Fruit fly (Drosophila melanogaster): ENCODE data around the gene Ugt36E1.

Gene Ugt36E1

dm6 chr2L:18826496-18827008, at the start of gene Ugt36E1:
Ugt36E1 (plus strand) TSS chr2L:18826770.
- TF ChIP-seq CTCF (optimal IDR thresholded peaks at IDR 0.05) (no peak), CG8478 (optimal IDR thresholded peaks at IDR 0.05) (no peak)

DNA sequence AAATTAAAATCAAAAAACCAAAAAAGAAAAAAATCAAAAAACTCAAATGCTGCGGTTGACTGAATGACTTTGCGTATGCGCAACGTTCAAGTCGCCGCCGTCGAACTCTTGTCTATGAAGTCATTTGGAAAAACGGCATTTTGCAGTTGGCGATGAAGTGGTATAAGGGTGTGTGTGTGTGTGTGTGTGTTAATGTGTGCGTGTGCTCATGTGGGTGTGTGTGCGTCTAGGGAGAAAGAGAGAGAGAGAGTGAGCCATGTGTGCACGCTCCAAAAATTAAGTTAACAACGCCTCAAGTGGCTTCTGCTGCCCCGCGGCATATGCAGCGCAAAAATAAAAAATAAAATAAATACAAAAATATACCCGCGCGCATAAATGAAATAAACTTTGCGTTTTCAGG, 49.1 kb upstream of the Ugt36E1 start:
- TF ChIP-seq CG8478 (optimal IDR thresholded peaks at IDR 0.05) (no peak), CTCF (optimal IDR thresholded peaks at IDR 0.05) (no peak)

dm6 chr2L:18780911-18781545, 45.5 kb upstream of the Ugt36E1 start:
- no peak for TF ChIP-seq CG8478 (optimal IDR thresholded peaks at IDR 0.05)
- no peak for TF ChIP-seq CTCF (optimal IDR thresholded peaks at IDR 0.05)

dm6 chr2L:18782212-18782825, 44.3 kb upstream of the Ugt36E1 start:
- TF ChIP-seq CTCF (optimal IDR thresholded peaks at IDR 0.05) (no peak), CG8478 (optimal IDR thresholded peaks at IDR 0.05) (no peak)

DNA sequence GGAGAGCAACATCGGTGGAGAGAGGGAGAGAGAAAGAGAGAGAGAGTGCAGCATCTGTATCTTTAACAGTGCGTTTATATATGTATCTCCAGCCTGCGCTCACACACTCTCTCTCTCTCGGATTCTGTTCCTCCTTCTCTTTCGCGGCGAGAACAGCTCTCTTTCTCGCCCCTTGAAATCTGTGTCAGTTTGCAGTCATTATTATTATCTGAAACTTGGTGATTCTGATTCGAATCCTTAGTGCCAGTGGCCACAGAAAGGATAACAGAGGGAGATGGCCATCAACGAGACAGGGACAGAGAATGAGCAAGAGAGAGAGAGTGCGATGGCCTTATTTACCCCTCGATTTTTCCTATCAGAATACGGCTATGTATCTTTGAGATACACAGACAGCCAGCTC, 43.6 kb upstream of the Ugt36E1 start:
- TF ChIP-seq CTCF (optimal IDR thresholded peaks at IDR 0.05): peak in 1 of 2 experiments; percentile 27
- TF ChIP-seq CG8478 (optimal IDR thresholded peaks at IDR 0.05): no peak

DNA sequence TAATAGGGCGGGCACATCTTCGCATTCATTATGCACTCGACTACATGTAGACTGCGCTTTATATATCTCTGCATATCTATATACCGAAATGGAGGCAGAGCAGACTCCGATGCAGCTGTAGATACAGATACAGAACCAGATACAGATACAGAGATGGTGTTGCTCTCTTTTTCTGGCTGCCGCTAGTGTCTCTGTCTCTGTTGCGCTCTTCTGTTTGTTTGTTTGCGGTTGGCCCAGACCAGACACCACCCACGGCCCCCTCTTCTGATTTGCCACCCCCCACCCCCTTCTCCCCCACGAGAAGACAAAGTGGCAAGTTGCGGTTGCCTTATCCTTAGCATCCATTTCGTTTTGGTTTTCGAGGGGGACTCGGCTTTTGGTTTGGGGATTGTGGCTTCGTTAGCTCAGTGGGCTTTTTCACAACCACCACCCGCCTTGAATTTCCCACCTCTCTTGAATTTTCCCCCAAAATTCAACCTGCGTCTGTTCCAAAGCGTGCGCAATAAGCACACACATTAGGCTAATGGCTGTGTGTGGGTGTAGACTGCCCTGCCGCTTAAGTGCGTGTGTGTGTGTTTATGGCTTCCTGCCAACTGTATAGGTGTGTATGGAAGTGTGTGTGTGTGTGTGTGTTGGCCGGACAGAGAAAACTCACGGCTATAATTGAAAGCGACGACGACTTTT, 43.1 kb upstream of the Ugt36E1 start:
- TF ChIP-seq CTCF (optimal IDR thresholded peaks at IDR 0.05): no peak
- TF ChIP-seq CG8478 (optimal IDR thresholded peaks at IDR 0.05): no peak

DNA sequence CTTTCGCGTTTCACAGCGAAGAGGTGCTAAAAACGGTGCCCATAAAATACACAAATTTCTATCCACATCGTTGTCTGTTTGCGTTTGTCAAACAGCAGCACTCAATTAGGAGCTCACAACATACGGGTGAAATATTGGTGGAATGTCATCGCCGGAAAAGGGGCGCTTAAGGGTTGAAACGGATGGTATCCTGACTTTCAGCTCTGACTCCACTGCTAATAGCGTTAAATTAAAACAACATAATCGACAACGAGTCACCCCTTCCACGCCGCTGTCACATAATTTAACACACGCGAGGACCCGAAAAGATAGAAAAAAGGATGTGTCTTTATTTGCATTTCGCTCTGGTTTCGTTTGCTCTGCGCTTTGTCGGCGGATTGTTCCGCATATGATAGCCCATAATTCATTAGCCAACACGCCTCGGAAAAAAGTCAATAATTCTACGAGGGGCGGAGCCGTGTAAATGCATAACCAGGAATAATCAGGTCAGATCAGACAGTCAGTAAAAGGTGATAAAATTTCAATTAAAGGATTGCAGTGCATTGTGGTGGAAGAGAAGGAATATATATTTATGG, 41.5 kb upstream of the Ugt36E1 start:
- no peak for TF ChIP-seq CG8478 (optimal IDR thresholded peaks at IDR 0.05)
- TF ChIP-seq CTCF (optimal IDR thresholded peaks at IDR 0.05): no peak

- no peak for TF ChIP-seq CTCF (optimal IDR thresholded peaks at IDR 0.05)
- no peak for TF ChIP-seq CG8478 (optimal IDR thresholded peaks at IDR 0.05)
Measured at dm6 chr2L:18787415-18787989, 39.1 kb upstream of the Ugt36E1 start.

DNA sequence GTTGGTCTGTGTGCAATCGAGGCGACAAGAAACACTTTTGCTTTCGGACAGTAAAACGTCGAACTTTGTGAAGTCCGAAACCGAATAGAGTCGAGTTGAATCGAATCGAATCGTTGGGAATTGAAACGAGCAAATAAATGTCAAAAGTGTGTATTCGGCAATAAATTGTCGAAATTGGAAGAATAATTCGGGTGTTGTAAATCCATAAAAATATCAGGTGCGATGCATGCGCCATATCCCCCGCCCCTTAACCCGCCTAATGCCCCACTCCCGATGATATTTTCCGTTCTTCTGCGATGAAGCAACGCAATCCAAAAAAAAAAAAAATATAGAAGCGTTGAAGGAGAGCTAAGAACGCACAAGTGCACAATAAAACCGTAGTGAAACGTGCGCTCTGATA, 37.6 kb upstream of the Ugt36E1 start:
- no peak for TF ChIP-seq CG8478 (optimal IDR thresholded peaks at IDR 0.05)
- TF ChIP-seq CTCF (optimal IDR thresholded peaks at IDR 0.05): no peak

- no peak for TF ChIP-seq CG8478 (optimal IDR thresholded peaks at IDR 0.05)
Measured at dm6 chr2L:18789773-18790385, 36.7 kb upstream of the Ugt36E1 start.

dm6 chr2L:18792806-18793205, 33.8 kb upstream of the Ugt36E1 start, which contains the start of gene ham:
ham (minus strand) TSS chr2L:18792906.
- TF ChIP-seq CG8478 (optimal IDR thresholded peaks at IDR 0.05): no peak
- TF ChIP-seq CTCF (optimal IDR thresholded peaks at IDR 0.05): no peak

- TF ChIP-seq CTCF (optimal IDR thresholded peaks at IDR 0.05) (no peak), CG8478 (optimal IDR thresholded peaks at IDR 0.05) (no peak)
Measured at dm6 chr2L:18793243-18793642, 33.3 kb upstream of the Ugt36E1 start.

dm6 chr2L:18795917-18796402, 30.6 kb upstream of the Ugt36E1 start:
- TF ChIP-seq CG8478 (optimal IDR thresholded peaks at IDR 0.05) (no peak), CTCF (optimal IDR thresholded peaks at IDR 0.05) (no peak)

DNA sequence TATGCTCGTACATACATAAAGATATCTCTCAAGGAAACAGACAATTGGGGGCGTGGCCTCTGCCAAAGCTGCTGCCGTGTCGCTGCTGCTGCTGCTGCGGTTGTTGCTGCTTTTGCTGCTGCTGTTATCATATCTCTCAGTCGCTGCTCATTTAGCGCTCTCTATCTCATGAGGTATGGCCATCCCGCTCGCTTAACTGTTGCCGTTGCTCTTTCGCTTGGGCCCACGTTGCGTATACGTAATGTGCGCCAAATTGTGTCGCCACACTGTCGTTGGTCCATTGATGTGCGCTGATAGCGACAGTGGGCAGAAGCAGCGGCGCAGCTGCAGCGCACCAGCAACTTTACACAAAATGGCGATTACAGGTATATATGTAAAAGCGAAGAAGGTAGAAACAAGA, 30.1 kb upstream of the Ugt36E1 start:
- TF ChIP-seq CTCF (optimal IDR thresholded peaks at IDR 0.05) (no peak), CG8478 (optimal IDR thresholded peaks at IDR 0.05) (no peak)

dm6 chr2L:18801704-18802103, 24.9 kb upstream of the Ugt36E1 start:
- TF ChIP-seq CTCF (optimal IDR thresholded peaks at IDR 0.05) (no peak), CG8478 (optimal IDR thresholded peaks at IDR 0.05) (no peak)
